Fruit fly (Drosophila melanogaster): ENCODE results near the gene mip130.
A peak's percentile ranks its signal among the peaks of the same experiment; 100 is the strongest.

mip130 gene

dm6 chrX:1868586-1869111 lies 39.4 kb upstream of the mip130 start, which contains the start of the genes CG14803 and Pex5 (continued):
- TF ChIP-seq Myb (GFP tag; optimal IDR thresholded peaks at IDR 0.05) (peak; percentile 31), H15 (GFP tag; IDR thresholded peaks at IDR 0.05) (no peak), Dref (GFP tag; IDR thresholded peaks at IDR 0.05) (peak; percentile 77), rib (GFP tag; IDR thresholded peaks at IDR 0.05) (no peak), E2f2 (GFP tag; IDR thresholded peaks at IDR 0.05) (peak; percentile 84), CG15514 (GFP tag; optimal IDR thresholded peaks at IDR 0.05) (peak; percentile 44), tin (GFP tag; optimal IDR thresholded peaks at IDR 0.05) (no peak), CG34224 (GFP tag; IDR thresholded peaks at IDR 0.05; ENCODE audit: partially characterized antibody) (peak; percentile 66; the same call in 2 of the 3 replicates), Rfx (GFP tag; IDR thresholded peaks at IDR 0.05) (peak; percentile 37; the same call in 1 of the 2 replicates), vnd (GFP tag; IDR thresholded peaks at IDR 0.05; ENCODE audit: partially characterized antibody) (peak; percentile 39; the same call in 2 of the 3 replicates), CG34376 (GFP tag; optimal IDR thresholded peaks at IDR 0.05) (peak; percentile 62), CG12219 (GFP tag; optimal IDR thresholded peaks at IDR 0.05) (no peak), CG4282 (GFP tag; optimal IDR thresholded peaks at IDR 0.05) (no peak), jumu (GFP tag; optimal IDR thresholded peaks at IDR 0.05) (no peak), hb (GFP tag; IDR thresholded peaks at IDR 0.05; ENCODE audit: partially characterized antibody) (peak; percentile 54; the same call in 2 of the 3 replicates), Bgb (GFP tag; IDR thresholded peaks at IDR 0.05; ENCODE audit: partially characterized antibody) (peak; percentile 65), MBD-R2 (GFP tag; IDR thresholded peaks at IDR 0.05) (peak; percentile 92), GATAe (GFP tag; conservative IDR thresholded peaks at IDR 0.05) (peak; percentile 21; the same call in 1 of the 2 replicates), BEAF-32 (GFP tag; optimal IDR thresholded peaks at IDR 0.05) (peak; percentile 62), Ets97D (GFP tag; optimal IDR thresholded peaks at IDR 0.05) (peak; percentile 19), CG2678 (tag; optimal IDR thresholded peaks at IDR 0.05) (no peak), Dp (GFP tag; optimal IDR thresholded peaks at IDR 0.05) (peak; percentile 76), CoRest (tag; optimal IDR thresholded peaks at IDR 0.05) (peak; percentile 3), CG14860 (GFP tag; IDR thresholded peaks at IDR 0.05; ENCODE audit: partially characterized antibody) (peak; percentile 52; the same call in 1 of the 3 replicates), CG10565 (GFP tag; optimal IDR thresholded peaks at IDR 0.05) (no peak), CG10267 (tag; optimal IDR thresholded peaks at IDR 0.05) (peak; percentile 90), Nf-YC (tag; optimal IDR thresholded peaks at IDR 0.05) (peak; percentile 52), sens (GFP tag) (peak; percentile 75), MESR4 (GFP tag; optimal IDR thresholded peaks at IDR 0.05) (peak; percentile 78), hbn (GFP tag; IDR thresholded peaks at IDR 0.05; ENCODE audit: partially characterized antibody) (peak; percentile 43; the same call in 1 of the 2 replicates), pum (GFP tag; optimal IDR thresholded peaks at IDR 0.05) (no peak), zen2 (GFP tag; IDR thresholded peaks at IDR 0.05; ENCODE audit: partially characterized antibody) (peak; percentile 56; the same call in 2 of the 3 replicates), HmgZ (tag; optimal IDR thresholded peaks at IDR 0.05) (peak; percentile 27), CG5953 (GFP tag; IDR thresholded peaks at IDR 0.05) (no peak), trem (tag; optimal IDR thresholded peaks at IDR 0.05) (peak; percentile 26), sim (GFP tag; IDR thresholded peaks at IDR 0.05) (no peak), Med (GFP tag) (peak; percentile 81), Sry-δ (GFP tag; optimal IDR thresholded peaks at IDR 0.05) (peak; percentile 43), CG1024 (GFP tag; IDR thresholded peaks at IDR 0.05) (no peak), Fer1 (GFP tag; optimal IDR thresholded peaks at IDR 0.05) (peak; percentile 33)
